Fruit fly (Drosophila melanogaster) whole organism, embryonic: ENCODE results near the gene mRpS7.

Experiments used
- Awh ChIP-seq: fragments of 200-800 bp; sonication (Bioruptor generic); IDR thresholded peaks from 2 replicates; pipeline ENCODE4, ENCODE4 v1.3.6; 2022; ENCODE audit warnings: missing biosample characterization, missing genetic modification characterization
- Blimp-1 ChIP-seq: fragments of 200-800 bp; sonication (Bioruptor generic); optimal IDR thresholded peaks from 3 replicates; lab custom pipeline; 2018; ENCODE audit warnings: missing biosample characterization, missing genetic modification characterization, mild to moderate bottlenecking, moderate library complexity, missing genetic modification reagents
- CG10209 ChIP-seq: fragments of 200-800 bp; sonication (Bioruptor generic); optimal IDR thresholded peaks from 3 replicates; lab custom pipeline; 2017; ENCODE audit warnings: missing biosample characterization, mild to moderate bottlenecking, missing genetic modification characterization, missing genetic modification reagents
- CG10979 ChIP-seq: fragments of 200-800 bp; sonication (Bioruptor generic); optimal IDR thresholded peaks from 2 replicates; lab custom pipeline; 2018; ENCODE audit warnings: missing biosample characterization, mild to moderate bottlenecking, missing genetic modification characterization, moderate library complexity
- CG11695 ChIP-seq: fragments of 200-800 bp; sonication (Bioruptor generic); IDR thresholded peaks from 3 replicates; pipeline ENCODE4 v1.3.6; 2022; ENCODE audit warnings: missing biosample characterization, missing genetic modification characterization
- CG14710 ChIP-seq: fragments of 200-800 bp; sonication (Bioruptor generic); optimal IDR thresholded peaks from 3 replicates; lab custom pipeline; 2019; ENCODE audit warnings: missing biosample characterization, mild to moderate bottlenecking, missing genetic modification characterization, moderate library complexity
- CG15073 ChIP-seq: fragments of 200-800 bp; sonication (Bioruptor generic); optimal IDR thresholded peaks from 2 replicates; lab custom pipeline; 2016; ENCODE audit warnings: missing biosample characterization, missing genetic modification characterization
- CG15479 ChIP-seq: fragments of 200-800 bp; sonication (Bioruptor generic); optimal IDR thresholded peaks from 3 replicates; lab custom pipeline; 2019; ENCODE audit warnings: missing biosample characterization, mild to moderate bottlenecking, missing genetic modification characterization, moderate library complexity
- CG2116 ChIP-seq: fragments of 200-800 bp; sonication (Bioruptor generic); optimal IDR thresholded peaks from 3 replicates; lab custom pipeline; 2018; ENCODE audit warnings: missing biosample characterization, mild to moderate bottlenecking, missing genetic modification characterization
- CG2120 ChIP-seq: fragments of 200-800 bp; sonication (Bioruptor generic); optimal IDR thresholded peaks from 3 replicates; lab custom pipeline; 2016; ENCODE audit warnings: missing biosample characterization, missing genetic modification characterization
- CG30403 ChIP-seq: fragments of 200-800 bp; sonication (Bioruptor generic); optimal IDR thresholded peaks from 3 replicates; lab custom pipeline; 2016; ENCODE audit warnings: missing biosample characterization, missing genetic modification characterization
- CG31388 ChIP-seq: fragments of 200-800 bp; sonication (Bioruptor generic); optimal IDR thresholded peaks from 2 replicates; lab custom pipeline; 2016; ENCODE audit warnings: missing biosample characterization, missing genetic modification characterization
- CG3281 ChIP-seq: fragments of 200-800 bp; sonication (Bioruptor generic); optimal IDR thresholded peaks from 3 replicates; lab custom pipeline; 2017; ENCODE audit warnings: missing biosample characterization, mild to moderate bottlenecking, missing genetic modification characterization
- CG4282 ChIP-seq: fragments of 200-800 bp; sonication (Bioruptor generic); optimal IDR thresholded peaks from 2 replicates; lab custom pipeline; 2016; ENCODE audit warnings: missing biosample characterization, missing genetic modification characterization
- CG6654 ChIP-seq: fragments of 200-800 bp; sonication (Bioruptor generic); optimal IDR thresholded peaks from 2 replicates; lab custom pipeline; 2017; ENCODE audit warnings: missing biosample characterization, mild to moderate bottlenecking, missing genetic modification characterization
- CG6689 ChIP-seq: fragments of 200-800 bp; sonication (Bioruptor generic); IDR thresholded peaks from 2 replicates; pipeline ENCODE4 v1.3.6; 2022; ENCODE audit warnings: missing biosample characterization, missing genetic modification characterization
- CG7987 ChIP-seq: fragments of 200-800 bp; sonication (Bioruptor generic); optimal IDR thresholded peaks from 2 replicates; lab custom pipeline; 2018; ENCODE audit warnings: missing biosample characterization, mild to moderate bottlenecking, missing genetic modification characterization, moderate library complexity
- CG8924 ChIP-seq: fragments of 200-800 bp; optimal IDR thresholded peaks from 3 replicates; lab custom pipeline; 2019; ENCODE audit warnings: missing biosample characterization, mild to moderate bottlenecking, missing genetic modification characterization, moderate library complexity
- Camta ChIP-seq: fragments of 200-800 bp; sonication (Bioruptor generic); optimal IDR thresholded peaks from 2 replicates; lab custom pipeline; 2016; ENCODE audit warnings: missing biosample characterization, missing genetic modification characterization
- D ChIP-seq, 2 experiments: fragments of 200-800 bp in 1 of 2; fragments of >200 bp in 1 of 2; sonication (Bioruptor generic) in 1 of 2; optimal IDR thresholded peaks; 2 replicates in 1 of 2; 3 replicates in 1 of 2; lab custom pipeline; 2017; ENCODE audit warnings: mild to moderate bottlenecking in 1 of 2, missing biosample characterization in 1 of 2, missing genetic modification characterization in 1 of 2, missing genetic modification reagents in 1 of 2
- Eip74EF ChIP-seq, 2 experiments: fragments of 200-800 bp in 1 of 2; fragments of >200 bp in 1 of 2; sonication (Bioruptor generic) in 1 of 2; optimal IDR thresholded peaks; 2 replicates each; lab custom pipeline; 2017 to 2019; ENCODE audit warnings: missing biosample characterization in 2 of 2, missing genetic modification characterization in 2 of 2, mild to moderate bottlenecking in 1 of 2, moderate library complexity in 1 of 2
- Fer2 ChIP-seq: fragments of 200-800 bp; sonication (Bioruptor generic); optimal IDR thresholded peaks from 2 replicates; lab custom pipeline; 2018; ENCODE audit warnings: missing biosample characterization, mild to moderate bottlenecking, missing genetic modification characterization, moderate library complexity
- Gsc ChIP-seq: fragments of 200-800 bp; sonication (Bioruptor generic); IDR thresholded peaks from 2 replicates; pipeline ENCODE4 v1.3.6; 2022; ENCODE audit warnings: missing biosample characterization, missing genetic modification characterization
- Hr39 ChIP-seq: fragments of >200 bp; optimal IDR thresholded peaks from 2 replicates; lab custom pipeline; 2017
- Mad ChIP-seq: fragments of 200-800 bp; sonication (Bioruptor generic); optimal IDR thresholded peaks from 2 replicates; lab custom pipeline; 2016; ENCODE audit warnings: missing biosample characterization, missing genetic modification characterization
- Max ChIP-seq: fragments of 200-800 bp; sonication (Bioruptor generic); optimal IDR thresholded peaks from 2 replicates; lab custom pipeline; 2016; ENCODE audit warnings: missing biosample characterization, mild to moderate bottlenecking, missing genetic modification characterization
- NC2β ChIP-seq: fragments of 200-800 bp; sonication (Bioruptor generic); optimal IDR thresholded peaks from 2 replicates; lab custom pipeline; 2016; ENCODE audit warnings: missing biosample characterization, missing genetic modification characterization
- Nf-YA ChIP-seq: fragments of 200-800 bp; sonication (Bioruptor generic); IDR thresholded peaks from 2 replicates; pipeline ENCODE4 v1.3.6; 2022; ENCODE audit warnings: missing biosample characterization, missing genetic modification characterization
- Sin3A ChIP-seq: fragments of >200 bp; optimal IDR thresholded peaks from 2 replicates; lab custom pipeline; 2018
- Sry-δ ChIP-seq: fragments of 200-800 bp; sonication (Bioruptor generic); optimal IDR thresholded peaks from 2 replicates; lab custom pipeline; 2016; ENCODE audit warnings: missing biosample characterization, missing genetic modification characterization
- Taf1 ChIP-seq: fragments of 200-800 bp; sonication (Bioruptor generic); IDR thresholded peaks from 2 replicates; pipeline ENCODE4 v1.3.6; 2022; ENCODE audit warnings: missing biosample characterization, missing genetic modification characterization
- abd-A ChIP-seq: fragments of 200-800 bp; sonication (Bioruptor generic); optimal IDR thresholded peaks from 3 replicates; lab custom pipeline; 2019; ENCODE audit warnings: missing biosample characterization, mild to moderate bottlenecking, missing genetic modification characterization, moderate library complexity
- bowl ChIP-seq: fragments of 200-800 bp; sonication (Bioruptor generic); IDR thresholded peaks from 2 replicates; pipeline ENCODE4 v1.3.6; 2022; ENCODE audit warnings: missing biosample characterization, missing genetic modification characterization
- eve ChIP-seq, 2 experiments: fragments of >200 bp; optimal IDR thresholded peaks; 2 replicates each; lab custom pipeline; 2017; ENCODE audit warnings: missing biosample characterization in 2 of 2, missing genetic modification characterization in 2 of 2
- gce ChIP-seq: fragments of 200-800 bp; sonication (Bioruptor generic); IDR thresholded peaks from 3 replicates; pipeline ENCODE4 v1.3.6; 2022; ENCODE audit warnings: missing biosample characterization, missing genetic modification characterization
- kni ChIP-seq: fragments of 200-800 bp; sonication (Bioruptor generic); optimal IDR thresholded peaks from 3 replicates; lab custom pipeline; 2017; ENCODE audit warnings: mild to moderate bottlenecking, missing biosample characterization, missing genetic modification reagents, missing genetic modification characterization
- knrl ChIP-seq: fragments of 200-800 bp; sonication (Bioruptor generic); IDR thresholded peaks from 3 replicates; pipeline ENCODE4 v1.3.6; 2022; ENCODE audit warnings: missing biosample characterization, missing genetic modification characterization; ENCODE audit not compliant: partially characterized antibody
- mld ChIP-seq: fragments of 200-800 bp; sonication (Bioruptor generic); IDR thresholded peaks from 3 replicates; pipeline ENCODE4 v1.3.6; 2022; ENCODE audit warnings: missing biosample characterization, missing genetic modification characterization; ENCODE audit not compliant: partially characterized antibody
- otp ChIP-seq: fragments of 200-800 bp; sonication (Bioruptor generic); IDR thresholded peaks from 3 replicates; pipeline ENCODE4, ENCODE4 v1.3.6; 2022; ENCODE audit warnings: missing biosample characterization, missing genetic modification characterization
- pan ChIP-seq, 4 experiments: fragments of >200 bp in 3 of 4; fragments of 200-800 bp in 1 of 4; sonication (Bioruptor generic) in 1 of 4; optimal IDR thresholded peaks in 3 of 4; IDR thresholded peaks in 1 of 4; 2 replicates each; pipeline versions ENCODE4 v1.3.6 to Lab custom; 2017 to 2022; ENCODE audit warnings: missing biosample characterization in 2 of 4, missing genetic modification characterization in 2 of 4, mixed read lengths in 1 of 4
- pho ChIP-seq: fragments of 200-800 bp; sonication (Bioruptor generic); optimal IDR thresholded peaks from 2 replicates; lab custom pipeline; 2016; ENCODE audit warnings: missing biosample characterization, missing genetic modification characterization
- pita ChIP-seq: fragments of 200-800 bp; sonication (Bioruptor generic); optimal IDR thresholded peaks from 2 replicates; lab custom pipeline; 2017; ENCODE audit warnings: missing biosample characterization, mild to moderate bottlenecking, missing genetic modification characterization
- psq ChIP-seq: fragments of 200-800 bp; sonication (Bioruptor generic); optimal IDR thresholded peaks from 2 replicates; lab custom pipeline; 2017; ENCODE audit warnings: missing biosample characterization, missing genetic modification characterization
- repo ChIP-seq: fragments of 200-800 bp; sonication (Bioruptor generic); optimal IDR thresholded peaks from 2 replicates; lab custom pipeline; 2016; ENCODE audit warnings: missing biosample characterization, missing genetic modification characterization
- row ChIP-seq: fragments of 200-800 bp; sonication (Bioruptor generic); IDR thresholded peaks from 3 replicates; pipeline ENCODE4 v1.3.6; 2022; ENCODE audit warnings: missing biosample characterization, missing genetic modification characterization
- sr ChIP-seq: fragments of 200-800 bp; sonication (Bioruptor generic); IDR thresholded peaks from 3 replicates; pipeline ENCODE4 v1.3.6; 2022; ENCODE audit warnings: missing biosample characterization, missing genetic modification characterization
- tap ChIP-seq: fragments of 200-800 bp; optimal IDR thresholded peaks from 3 replicates; lab custom pipeline; 2019; ENCODE audit warnings: missing biosample characterization, mild to moderate bottlenecking, missing genetic modification characterization, moderate library complexity
- tna ChIP-seq: fragments of 200-800 bp; sonication (Bioruptor generic); IDR thresholded peaks from 2 replicates; pipeline ENCODE4 v1.3.6; 2022; ENCODE audit warnings: missing biosample characterization, missing genetic modification characterization; ENCODE audit not compliant: partially characterized antibody
- yki ChIP-seq: fragments of >200 bp; optimal IDR thresholded peaks from 3 replicates; lab custom pipeline; 2018
- zfh1 ChIP-seq: fragments of 200-800 bp; sonication (Bioruptor generic); IDR thresholded peaks from 3 replicates; pipeline ENCODE4 v1.3.6; 2022; ENCODE audit warnings: missing biosample characterization, missing genetic modification characterization

Gene mRpS7

dm6 chr2L:10339212-10339721, 47.2 kb upstream of the mRpS7 start, which contains the start of gene SamDC (continued):
- peak; percentile 63 for TF ChIP-seq CG8924 (tag; lab: Kevin White, UChicago)
- TF ChIP-seq CG10979 (tag; lab: Kevin White, UChicago): peak; percentile 16
- TF ChIP-seq repo (GFP tag; lab: Kevin White, UChicago): no peak
- TF ChIP-seq kni (GFP tag; lab: Kevin White, UChicago): no peak
- TF ChIP-seq pita: no peak
- TF ChIP-seq CG14710: peak; percentile 47
- no peak for TF ChIP-seq Camta (GFP tag; lab: Kevin White, UChicago)
- no peak for TF ChIP-seq CG6654 (GFP tag; lab: Kevin White, UChicago)
- TF ChIP-seq CG10209 (GFP tag; lab: Kevin White, UChicago): peak; percentile 36
- TF ChIP-seq pho: peak; percentile 46
- no peak for TF ChIP-seq Fer2
- peak in 1 of 2 experiments; percentile 7 for TF ChIP-seq eve (GFP tag; optimal IDR thresholded peaks at IDR 0.05; lab: Kevin White, UChicago)
- no peak for TF ChIP-seq NC2β (GFP tag; lab: Kevin White, UChicago)
- peak; percentile 10 for TF ChIP-seq Sin3A (lab: Kevin White, UChicago)
- no peak for TF ChIP-seq tap (tag; lab: Kevin White, UChicago)
- no peak for TF ChIP-seq gce (GFP tag; lab: Robert Waterston, UW)
- no peak for TF ChIP-seq Gsc (GFP tag; lab: Robert Waterston, UW)
- 0 out of 2 replicates have a peak, but pooled peaks have one; percentile 15 for TF ChIP-seq Taf1 (GFP tag; lab: Robert Waterston, UW)
- TF ChIP-seq psq (GFP tag; lab: Kevin White, UChicago): peak; percentile 38
- no peak for TF ChIP-seq abd-A (tag; lab: Kevin White, UChicago)
- TF ChIP-seq CG30403 (GFP tag; lab: Kevin White, UChicago): peak; percentile 55
- 0 out of 3 replicates have a peak, but pooled peaks have one; percentile 39 for TF ChIP-seq CG11695
- peak; percentile 90 for TF ChIP-seq row (GFP tag; lab: Robert Waterston, UW)
- no peak for TF ChIP-seq pan (optimal IDR thresholded peaks at IDR 0.05; lab: Kevin White, UChicago)
- TF ChIP-seq pan (GFP tag; optimal IDR thresholded peaks at IDR 0.05 in 1 of 2, IDR thresholded peaks at IDR 0.05 in 1 of 2): peak in 1 of 2 experiments; percentile 49
- no peak for TF ChIP-seq Awh (GFP tag; lab: Robert Waterston, UW)
- TF ChIP-seq Eip74EF (GFP tag; optimal IDR thresholded peaks at IDR 0.05; lab: Kevin White, UChicago): peak in 1 of 2 experiments; percentile 94
- no peak for TF ChIP-seq CG15479
- no peak for TF ChIP-seq Nf-YA (GFP tag; lab: Robert Waterston, UW)
- peak; percentile 87 for TF ChIP-seq knrl (GFP tag; lab: Robert Waterston, UW)
- no peak for TF ChIP-seq Blimp-1
- peak; percentile 85 for TF ChIP-seq mld
- TF ChIP-seq CG3281 (GFP tag; lab: Kevin White, UChicago): peak; percentile 26
- 0 out of 2 replicates have a peak, but pooled peaks have one; percentile 24 for TF ChIP-seq CG6689 (GFP tag; lab: Robert Waterston, UW)
- peak; percentile 37; the same call in 1 of the 3 replicates for TF ChIP-seq zfh1 (GFP tag; lab: Robert Waterston, UW)
- no peak for TF ChIP-seq yki (lab: Kevin White, UChicago)
- TF ChIP-seq D (optimal IDR thresholded peaks at IDR 0.05; lab: Kevin White, UChicago): no peak
- TF ChIP-seq D (GFP tag; optimal IDR thresholded peaks at IDR 0.05; lab: Kevin White, UChicago): no peak
- TF ChIP-seq CG4282 (GFP tag; lab: Kevin White, UChicago): no peak
- TF ChIP-seq Max (GFP tag; lab: Kevin White, UChicago): peak; percentile 4
- no peak for TF ChIP-seq CG31388 (GFP tag; lab: Kevin White, UChicago)
- TF ChIP-seq otp: no peak
- TF ChIP-seq CG2120 (GFP tag; lab: Kevin White, UChicago): peak; percentile 37
- no peak for TF ChIP-seq CG15073 (GFP tag; lab: Kevin White, UChicago)
- TF ChIP-seq Mad (GFP tag; lab: Kevin White, UChicago): peak; percentile 4
- TF ChIP-seq CG2116: peak; percentile 60
- TF ChIP-seq tna (GFP tag; lab: Robert Waterston, UW): peak; percentile 77
- TF ChIP-seq sr: no peak
- TF ChIP-seq Sry-δ (GFP tag; lab: Kevin White, UChicago): peak; percentile 92
- TF ChIP-seq bowl (GFP tag; lab: Robert Waterston, UW): no peak
- TF ChIP-seq CG7987 (GFP tag; lab: Kevin White, UChicago): peak; percentile 21
- no peak for TF ChIP-seq Hr39 (lab: Kevin White, UChicago)
